Fruit fly (Drosophila melanogaster) whole organism, prepupa: ENCODE results near the gene CG12609.

ENCODE experiments used
- Blimp-1 ChIP-seq: fragments of 200-800 bp; sonication (Bioruptor generic); optimal IDR thresholded peaks from 3 replicates; lab custom pipeline; 2017; ENCODE audit warnings: missing biosample characterization, missing genetic modification characterization, mild to moderate bottlenecking, moderate library complexity, missing genetic modification reagents
- CG10669 ChIP-seq: fragments of 200-800 bp; sonication (Bioruptor generic); optimal IDR thresholded peaks from 3 replicates; lab custom pipeline; 2018; ENCODE audit warnings: missing biosample characterization, mild to moderate bottlenecking, missing genetic modification characterization, moderate library complexity
- CG11294 ChIP-seq: fragments of 200-800 bp; sonication (Bioruptor generic); IDR thresholded peaks from 2 replicates; pipeline ENCODE4 v1.3.6; 2022; ENCODE audit warnings: missing biosample characterization, missing genetic modification characterization
- CG11762 ChIP-seq: fragments of 200-800 bp; sonication (Bioruptor generic); optimal IDR thresholded peaks from 3 replicates; lab custom pipeline; 2016; ENCODE audit warnings: missing biosample characterization, missing genetic modification characterization; ENCODE audit not compliant: insufficient read depth
- CG11902 ChIP-seq: fragments of 200-800 bp; sonication (Bioruptor generic); optimal IDR thresholded peaks from 3 replicates; lab custom pipeline; 2016; ENCODE audit warnings: missing biosample characterization, missing genetic modification characterization
- CG15336 ChIP-seq: fragments of 200-800 bp; sonication (Bioruptor generic); IDR thresholded peaks from 2 replicates; pipeline ENCODE4 v1.3.6; 2022; ENCODE audit warnings: missing biosample characterization, missing genetic modification characterization
- CG1621 ChIP-seq: fragments of 200-800 bp; sonication (Bioruptor generic); optimal IDR thresholded peaks from 3 replicates; lab custom pipeline; 2018; ENCODE audit warnings: missing biosample characterization, mild to moderate bottlenecking, missing genetic modification characterization
- CG16779 ChIP-seq: fragments of 200-800 bp; sonication (Bioruptor generic); optimal IDR thresholded peaks from 3 replicates; lab custom pipeline; 2017; ENCODE audit warnings: missing biosample characterization, mild to moderate bottlenecking, missing genetic modification characterization
- CG31627 ChIP-seq: fragments of 200-800 bp; sonication (Bioruptor generic); optimal IDR thresholded peaks from 3 replicates; lab custom pipeline; 2016; ENCODE audit warnings: missing biosample characterization, missing genetic modification characterization
- CG34406 ChIP-seq: fragments of 200-800 bp; sonication (Bioruptor generic); optimal IDR thresholded peaks from 3 replicates; lab custom pipeline; 2016; ENCODE audit warnings: missing biosample characterization, missing genetic modification characterization
- CG3919 ChIP-seq: fragments of 200-800 bp; sonication (Bioruptor generic); optimal IDR thresholded peaks from 3 replicates; lab custom pipeline; 2016; ENCODE audit warnings: missing biosample characterization, missing genetic modification characterization
- CG6163 ChIP-seq: fragments of 200-800 bp; sonication (Bioruptor generic); IDR thresholded peaks from 3 replicates; pipeline ENCODE4 v1.3.6; 2022; ENCODE audit warnings: missing biosample characterization, missing genetic modification characterization
- CG6792 ChIP-seq: fragments of 200-800 bp; sonication (Bioruptor generic); optimal IDR thresholded peaks from 3 replicates; lab custom pipeline; 2016; ENCODE audit warnings: missing biosample characterization, missing genetic modification characterization
- CG6808 ChIP-seq: fragments of 200-800 bp; sonication (Bioruptor generic); optimal IDR thresholded peaks from 3 replicates; lab custom pipeline; 2017; ENCODE audit warnings: missing biosample characterization, missing genetic modification characterization, mild to moderate bottlenecking, moderate library complexity, missing genetic modification reagents
- CG7368 ChIP-seq: fragments of 200-800 bp; sonication (Bioruptor generic); optimal IDR thresholded peaks from 3 replicates; lab custom pipeline; 2016; ENCODE audit warnings: missing biosample characterization, missing genetic modification characterization
- CG8319 ChIP-seq: fragments of 200-800 bp; sonication (Bioruptor generic); optimal IDR thresholded peaks from 3 replicates; lab custom pipeline; 2016; ENCODE audit warnings: missing biosample characterization, missing genetic modification characterization
- CG8632 ChIP-seq: fragments of 200-800 bp; sonication (Bioruptor generic); optimal IDR thresholded peaks from 3 replicates; lab custom pipeline; 2016; ENCODE audit warnings: missing biosample characterization, missing genetic modification characterization
- CG9139 ChIP-seq: fragments of 200-800 bp; sonication (Bioruptor generic); optimal IDR thresholded peaks from 3 replicates; lab custom pipeline; 2017; ENCODE audit warnings: missing biosample characterization, mild to moderate bottlenecking, missing genetic modification characterization
- Eip75B ChIP-seq: fragments of 200-800 bp; sonication (Bioruptor generic); optimal IDR thresholded peaks from 3 replicates; lab custom pipeline; 2016; ENCODE audit warnings: missing biosample characterization, missing genetic modification characterization
- Eip78C ChIP-seq: fragments of 200-800 bp; sonication (Bioruptor generic); peaks from one replicate; lab custom pipeline; 2016; ENCODE audit warnings: missing biosample characterization, missing genetic modification characterization
- Ets96B ChIP-seq: fragments of 200-800 bp; optimal IDR thresholded peaks from 2 replicates; lab custom pipeline; 2019; ENCODE audit warnings: missing biosample characterization, mild to moderate bottlenecking, missing genetic modification characterization, moderate library complexity
- Lpt ChIP-seq: fragments of 200-800 bp; sonication (Bioruptor generic); optimal IDR thresholded peaks from 3 replicates; lab custom pipeline; 2016; ENCODE audit warnings: missing biosample characterization, missing genetic modification characterization
- Met ChIP-seq: fragments of 200-800 bp; sonication (Bioruptor generic); optimal IDR thresholded peaks from 3 replicates; lab custom pipeline; 2016; ENCODE audit warnings: missing biosample characterization, missing genetic modification characterization
- OdsH ChIP-seq: fragments of 200-800 bp; sonication (Bioruptor generic); optimal IDR thresholded peaks from 3 replicates; lab custom pipeline; 2016; ENCODE audit warnings: missing biosample characterization, missing genetic modification characterization
- Smox ChIP-seq: fragments of 200-800 bp; sonication (Bioruptor generic); optimal IDR thresholded peaks from 3 replicates; lab custom pipeline; 2016; ENCODE audit warnings: missing biosample characterization, missing genetic modification characterization
- acj6 ChIP-seq: fragments of 200-800 bp; sonication (Bioruptor generic); optimal IDR thresholded peaks from 3 replicates; lab custom pipeline; 2016; ENCODE audit warnings: missing biosample characterization, missing genetic modification characterization
- cyc ChIP-seq: fragments of 200-800 bp; sonication (Bioruptor generic); optimal IDR thresholded peaks from 3 replicates; lab custom pipeline; 2016; ENCODE audit warnings: missing biosample characterization, missing genetic modification characterization
- dsx ChIP-seq: fragments of 200-800 bp; optimal IDR thresholded peaks from 3 replicates; lab custom pipeline; 2019; ENCODE audit warnings: missing biosample characterization, mild to moderate bottlenecking, missing genetic modification characterization, moderate library complexity; ENCODE audit not compliant: poor library complexity, severe bottlenecking
- lz ChIP-seq: fragments of 200-800 bp; sonication (Bioruptor generic); optimal IDR thresholded peaks from 3 replicates; lab custom pipeline; 2016; ENCODE audit warnings: missing biosample characterization, missing genetic modification characterization
- net ChIP-seq: fragments of 200-800 bp; sonication (Bioruptor generic); optimal IDR thresholded peaks from 3 replicates; lab custom pipeline; 2016; ENCODE audit warnings: missing biosample characterization, missing genetic modification characterization
- pdm3 ChIP-seq: fragments of 200-800 bp; sonication (Bioruptor generic); optimal IDR thresholded peaks from 3 replicates; lab custom pipeline; 2016; ENCODE audit warnings: missing biosample characterization, missing genetic modification characterization
- ss ChIP-seq, 2 experiments: fragments of 200-800 bp; sonication (Bioruptor generic); optimal IDR thresholded peaks; 2 replicates in 1 of 2; 3 replicates in 1 of 2; lab custom pipeline; 2017 to 2018; ENCODE audit warnings: mild to moderate bottlenecking in 2 of 2, missing biosample characterization in 2 of 2, missing genetic modification characterization in 2 of 2, moderate library complexity in 1 of 2
- svp ChIP-seq: fragments of 200-800 bp; sonication (Bioruptor generic); peaks from one replicate; lab custom pipeline; 2016; ENCODE audit warnings: missing biosample characterization, missing genetic modification characterization

CG12609 gene

DNA sequence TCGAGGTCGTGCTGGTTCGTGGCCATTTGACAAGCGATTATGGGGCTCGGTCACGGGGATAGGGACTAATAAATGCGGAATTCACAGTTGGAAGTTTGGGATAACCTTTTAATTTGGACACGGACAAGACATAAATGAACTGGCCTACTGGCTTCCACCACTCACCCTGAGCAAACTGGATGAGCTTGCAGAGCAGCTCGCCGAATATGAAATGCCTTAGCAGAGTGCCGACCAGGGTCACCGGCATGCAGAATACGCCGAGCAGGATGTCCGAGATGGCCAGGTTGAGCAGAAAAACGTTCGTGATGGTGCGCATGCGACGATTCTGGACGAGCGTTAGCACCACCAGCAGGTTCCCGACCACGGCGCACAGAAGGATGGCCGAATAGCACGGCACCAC is 22.5 kb downstream of the CG12609 start, which contains the start of gene CG42302:
CG42302 (minus strand) TSS at position 101 of the 400 bp plus-strand sequence.
- no peak for TF ChIP-seq pdm3 (GFP tag; lab: Kevin White, UChicago)
- no peak for TF ChIP-seq CG10669 (GFP tag; lab: Kevin White, UChicago)
- TF ChIP-seq CG6792 (GFP tag; lab: Kevin White, UChicago) = no peak
- TF ChIP-seq CG8319 = no peak
- no peak for TF ChIP-seq CG34406 (GFP tag; lab: Kevin White, UChicago)
- no peak for TF ChIP-seq OdsH (GFP tag; lab: Kevin White, UChicago)
- no peak for TF ChIP-seq cyc (GFP tag; lab: Kevin White, UChicago)

DNA sequence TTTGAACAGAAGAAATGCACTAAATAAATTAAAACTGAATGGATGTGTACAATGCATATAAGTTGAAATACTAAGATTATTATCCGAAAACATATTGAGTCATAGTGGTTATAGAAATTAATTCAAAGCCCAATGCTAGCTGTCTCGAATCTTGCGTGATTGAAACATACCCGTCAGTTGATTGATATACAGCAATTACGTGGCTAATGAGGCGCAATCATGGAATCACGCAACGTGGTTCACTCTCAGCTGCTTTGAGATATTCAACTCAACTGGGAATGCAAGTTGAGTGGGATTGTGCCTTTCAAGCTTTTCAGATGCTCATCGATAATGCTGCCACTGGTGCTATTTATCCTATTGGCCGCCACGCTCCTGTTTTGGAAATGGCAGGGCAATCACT is 38.5 kb downstream of the CG12609 start, which contains the start of gene Cyp308a1:
Cyp308a1 (plus strand) TSS at position 301 of the 400 bp plus-strand sequence.
- TF ChIP-seq CG31627 (GFP tag; lab: Kevin White, UChicago) = no peak
- TF ChIP-seq CG7368 (GFP tag; lab: Kevin White, UChicago) = no peak
- no peak for TF ChIP-seq net (GFP tag; lab: Kevin White, UChicago)
- TF ChIP-seq CG11294 (GFP tag; lab: Robert Waterston, UW) = no peak
- no peak for TF ChIP-seq svp (GFP tag; lab: Kevin White, UChicago)
- TF ChIP-seq Met (GFP tag; lab: Kevin White, UChicago) = no peak
- no peak for TF ChIP-seq Blimp-1 (GFP tag; lab: Kevin White, UChicago)
- no peak for TF ChIP-seq dsx (GFP tag; lab: Kevin White, UChicago)
- no peak for TF ChIP-seq CG8632 (GFP tag; lab: Kevin White, UChicago)
- no peak for TF ChIP-seq ss (GFP tag; optimal IDR thresholded peaks at IDR 0.05; lab: Kevin White, UChicago)
- TF ChIP-seq CG3919 (GFP tag; lab: Kevin White, UChicago) = no peak
- no peak for TF ChIP-seq acj6 (GFP tag; lab: Kevin White, UChicago)
- no peak for TF ChIP-seq Eip75B

DNA sequence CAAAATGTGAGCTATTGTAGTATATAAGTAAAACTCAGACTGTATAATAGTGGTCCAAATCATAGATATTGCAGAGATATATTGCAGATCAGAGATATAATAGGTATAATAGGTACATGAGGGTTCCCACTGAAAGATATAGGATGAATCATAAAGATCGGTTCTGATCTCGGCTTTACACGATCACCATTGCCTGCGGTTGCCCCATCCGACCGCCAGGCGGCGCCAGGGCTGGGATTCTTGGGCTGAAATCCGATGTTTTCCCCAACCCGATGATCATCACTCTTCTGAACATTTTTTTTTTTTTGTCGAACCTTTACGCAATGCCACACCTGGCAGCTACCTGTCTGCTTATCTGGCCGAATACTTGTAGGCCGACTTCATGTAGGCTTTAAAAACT is 44.2 kb downstream of the CG12609 start:
- TF ChIP-seq Lpt (GFP tag; lab: Kevin White, UChicago) (no peak), CG6163 (GFP tag; lab: Robert Waterston, UW) (0 out of 3 replicates have a peak, but pooled peaks have one; percentile 8), svp (GFP tag; lab: Kevin White, UChicago) (peak; percentile 53)

DNA sequence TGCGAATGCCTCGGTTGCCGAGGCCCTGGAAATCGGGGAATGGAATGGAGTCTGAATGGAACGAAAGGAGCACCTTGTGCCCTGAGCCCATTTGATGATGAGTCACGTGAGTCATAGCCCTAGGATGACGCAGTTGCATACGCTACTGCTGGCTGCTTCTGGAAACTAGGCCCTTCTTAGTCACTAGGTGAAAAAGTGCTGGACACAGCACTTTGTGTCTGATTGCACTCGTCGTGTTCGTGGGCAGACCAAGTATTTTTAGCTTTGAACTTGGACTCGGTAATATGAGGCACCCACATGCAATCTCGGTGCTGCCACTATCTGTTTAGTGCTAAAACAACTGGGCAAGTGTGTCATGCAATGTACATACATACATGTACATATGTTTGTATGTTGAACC is 45.9 kb downstream of the CG12609 start:
- TF ChIP-seq Eip78C (GFP tag; lab: Kevin White, UChicago) (peak; percentile 32), Met (GFP tag; lab: Kevin White, UChicago) (no peak), Blimp-1 (GFP tag; lab: Kevin White, UChicago) (no peak)

DNA sequence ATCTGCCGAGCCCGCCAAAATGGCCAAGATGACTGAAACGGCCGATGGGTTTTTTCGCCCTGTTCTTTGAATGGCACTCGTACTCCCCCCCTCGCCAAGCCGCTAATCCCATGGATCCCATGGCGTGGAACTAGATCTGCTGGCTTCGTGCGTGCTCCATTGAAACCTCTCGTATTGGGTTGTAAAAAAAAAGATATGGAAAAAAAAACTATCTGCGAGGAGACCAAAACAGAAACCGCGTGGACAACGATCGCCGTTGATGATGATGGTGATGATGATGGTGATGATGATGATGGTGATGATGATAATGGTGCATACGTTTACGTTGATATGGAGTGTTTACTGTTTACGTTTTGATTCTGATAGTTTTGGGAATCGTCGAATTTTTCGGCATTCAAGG is 46.4 kb downstream of the CG12609 start:
- no peak for TF ChIP-seq Eip75B
- peak in 1 of 2 experiments; percentile 71 for TF ChIP-seq ss (GFP tag; optimal IDR thresholded peaks at IDR 0.05; lab: Kevin White, UChicago)
- no peak for TF ChIP-seq CG10669 (GFP tag; lab: Kevin White, UChicago)
- peak; percentile 23 for TF ChIP-seq CG1621 (tag; lab: Kevin White, UChicago)
- peak; percentile 45 for TF ChIP-seq CG6808
- TF ChIP-seq, all 60 proteins: peak for 3

DNA sequence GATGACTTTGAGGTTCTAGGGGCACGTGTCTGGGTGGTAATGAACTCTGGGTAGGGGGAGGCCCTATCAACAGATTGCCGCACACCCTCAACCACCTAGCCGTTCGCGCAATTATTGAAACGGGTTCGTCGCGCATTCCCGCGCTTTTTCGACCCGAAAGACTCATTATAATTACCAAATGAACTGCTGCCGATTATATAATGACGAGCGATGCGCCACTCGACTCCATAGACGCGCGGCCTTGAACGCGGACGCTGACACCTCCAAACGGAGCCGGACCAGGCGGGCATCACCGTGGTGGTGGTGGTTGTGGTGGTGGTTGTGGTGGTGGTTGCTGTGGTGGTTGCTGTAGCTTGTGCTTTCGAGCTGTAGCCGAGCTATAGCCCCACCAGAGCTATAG is 47.5 kb downstream of the CG12609 start:
- no peak for TF ChIP-seq CG11762 (GFP tag; lab: Kevin White, UChicago)
- no peak for TF ChIP-seq Ets96B (tag; lab: Kevin White, UChicago)
- no peak for TF ChIP-seq acj6 (GFP tag; lab: Kevin White, UChicago)
- no peak for TF ChIP-seq Met (GFP tag; lab: Kevin White, UChicago)
- no peak for TF ChIP-seq pdm3 (GFP tag; lab: Kevin White, UChicago)
- TF ChIP-seq OdsH (GFP tag; lab: Kevin White, UChicago) = no peak
- no peak for TF ChIP-seq CG6163 (GFP tag; lab: Robert Waterston, UW)
- TF ChIP-seq CG9139 (GFP tag; lab: Kevin White, UChicago) = no peak
- no peak for TF ChIP-seq CG8632 (GFP tag; lab: Kevin White, UChicago)
- TF ChIP-seq Blimp-1 (GFP tag; lab: Kevin White, UChicago) = no peak
- no peak for TF ChIP-seq CG15336 (GFP tag; lab: Robert Waterston, UW)
- TF ChIP-seq CG31627 (GFP tag; lab: Kevin White, UChicago) = no peak
- no peak for TF ChIP-seq CG11902 (GFP tag; lab: Kevin White, UChicago)
- no peak for TF ChIP-seq CG3919 (GFP tag; lab: Kevin White, UChicago)
- no peak for TF ChIP-seq CG16779 (tag; lab: Kevin White, UChicago)
- TF ChIP-seq Smox (GFP tag; lab: Kevin White, UChicago) = no peak
- no peak for TF ChIP-seq cyc (GFP tag; lab: Kevin White, UChicago)
- TF ChIP-seq lz (GFP tag; lab: Kevin White, UChicago) = no peak
